Fruit fly (Drosophila melanogaster) whole organism, prepupa: ENCODE measurements around the gene CG6569.
A peak's percentile ranks its signal among the peaks of the same experiment; 100 is the strongest.

Source experiments
- CG10631 ChIP-seq: fragments of 200-800 bp; sonication (Bioruptor generic); optimal IDR thresholded peaks from 2 replicates; lab custom pipeline; 2016; ENCODE audit warnings: missing biosample characterization, missing genetic modification characterization
- CG10669 ChIP-seq: fragments of 200-800 bp; sonication (Bioruptor generic); optimal IDR thresholded peaks from 3 replicates; lab custom pipeline; 2018; ENCODE audit warnings: missing biosample characterization, mild to moderate bottlenecking, missing genetic modification characterization, moderate library complexity
- CG11902 ChIP-seq: fragments of 200-800 bp; sonication (Bioruptor generic); optimal IDR thresholded peaks from 3 replicates; lab custom pipeline; 2016; ENCODE audit warnings: missing biosample characterization, missing genetic modification characterization
- CG15336 ChIP-seq: fragments of 200-800 bp; sonication (Bioruptor generic); IDR thresholded peaks from 2 replicates; pipeline ENCODE4 v1.3.6; 2022; ENCODE audit warnings: missing biosample characterization, missing genetic modification characterization
- CG1621 ChIP-seq: fragments of 200-800 bp; sonication (Bioruptor generic); optimal IDR thresholded peaks from 3 replicates; lab custom pipeline; 2018; ENCODE audit warnings: missing biosample characterization, mild to moderate bottlenecking, missing genetic modification characterization
- CG16779 ChIP-seq: fragments of 200-800 bp; sonication (Bioruptor generic); optimal IDR thresholded peaks from 3 replicates; lab custom pipeline; 2017; ENCODE audit warnings: missing biosample characterization, mild to moderate bottlenecking, missing genetic modification characterization
- CG3032 ChIP-seq: fragments of 200-800 bp; optimal IDR thresholded peaks from 2 replicates; lab custom pipeline; 2019; ENCODE audit warnings: missing biosample characterization, mild to moderate bottlenecking, missing genetic modification characterization, moderate library complexity
- CG31627 ChIP-seq: fragments of 200-800 bp; sonication (Bioruptor generic); optimal IDR thresholded peaks from 3 replicates; lab custom pipeline; 2016; ENCODE audit warnings: missing biosample characterization, missing genetic modification characterization
- CG32006 ChIP-seq: fragments of 200-800 bp; sonication (Bioruptor generic); optimal IDR thresholded peaks from 3 replicates; lab custom pipeline; 2017; ENCODE audit warnings: missing biosample characterization, mild to moderate bottlenecking, missing genetic modification characterization
- CG34406 ChIP-seq: fragments of 200-800 bp; sonication (Bioruptor generic); optimal IDR thresholded peaks from 3 replicates; lab custom pipeline; 2016; ENCODE audit warnings: missing biosample characterization, missing genetic modification characterization
- CG3919 ChIP-seq: fragments of 200-800 bp; sonication (Bioruptor generic); optimal IDR thresholded peaks from 3 replicates; lab custom pipeline; 2016; ENCODE audit warnings: missing biosample characterization, missing genetic modification characterization
- CG4318 ChIP-seq: fragments of 200-800 bp; sonication (Bioruptor generic); optimal IDR thresholded peaks from 3 replicates; lab custom pipeline; 2017; ENCODE audit warnings: missing biosample characterization, mild to moderate bottlenecking, missing genetic modification characterization
- CG6163 ChIP-seq: fragments of 200-800 bp; sonication (Bioruptor generic); IDR thresholded peaks from 3 replicates; pipeline ENCODE4 v1.3.6; 2022; ENCODE audit warnings: missing biosample characterization, missing genetic modification characterization
- CG6792 ChIP-seq: fragments of 200-800 bp; sonication (Bioruptor generic); optimal IDR thresholded peaks from 3 replicates; lab custom pipeline; 2016; ENCODE audit warnings: missing biosample characterization, missing genetic modification characterization
- CG6808 ChIP-seq: fragments of 200-800 bp; sonication (Bioruptor generic); optimal IDR thresholded peaks from 3 replicates; lab custom pipeline; 2017; ENCODE audit warnings: missing biosample characterization, missing genetic modification characterization, mild to moderate bottlenecking, moderate library complexity, missing genetic modification reagents
- CG6854 ChIP-seq: fragments of 200-800 bp; sonication (Bioruptor generic); optimal IDR thresholded peaks from 2 replicates; lab custom pipeline; 2017; ENCODE audit warnings: missing biosample characterization, mild to moderate bottlenecking, missing genetic modification characterization
- CG8119 ChIP-seq: fragments of 200-800 bp; sonication (Bioruptor generic); IDR thresholded peaks from 3 replicates; pipeline ENCODE4 v1.3.6; 2022; ENCODE audit warnings: missing biosample characterization, missing genetic modification characterization
- CG8319 ChIP-seq: fragments of 200-800 bp; sonication (Bioruptor generic); optimal IDR thresholded peaks from 3 replicates; lab custom pipeline; 2016; ENCODE audit warnings: missing biosample characterization, missing genetic modification characterization
- CG8632 ChIP-seq: fragments of 200-800 bp; sonication (Bioruptor generic); optimal IDR thresholded peaks from 3 replicates; lab custom pipeline; 2016; ENCODE audit warnings: missing biosample characterization, missing genetic modification characterization
- Eip75B ChIP-seq: fragments of 200-800 bp; sonication (Bioruptor generic); optimal IDR thresholded peaks from 3 replicates; lab custom pipeline; 2016; ENCODE audit warnings: missing biosample characterization, missing genetic modification characterization
- Eip78C ChIP-seq: fragments of 200-800 bp; sonication (Bioruptor generic); peaks from one replicate; lab custom pipeline; 2016; ENCODE audit warnings: missing biosample characterization, missing genetic modification characterization
- Ets21C ChIP-seq: fragments of 200-800 bp; sonication (Bioruptor generic); optimal IDR thresholded peaks from 3 replicates; lab custom pipeline; 2016; ENCODE audit warnings: missing biosample characterization, missing genetic modification characterization
- Ets96B ChIP-seq: fragments of 200-800 bp; optimal IDR thresholded peaks from 2 replicates; lab custom pipeline; 2019; ENCODE audit warnings: missing biosample characterization, mild to moderate bottlenecking, missing genetic modification characterization, moderate library complexity
- Gug ChIP-seq: fragments of 200-800 bp; sonication (Bioruptor generic); IDR thresholded peaks from 2 replicates; pipeline ENCODE4 v1.3.6; 2022; ENCODE audit warnings: missing biosample characterization, missing genetic modification characterization
- Hr38 ChIP-seq: sonication (Bioruptor generic); optimal IDR thresholded peaks from 2 replicates; lab custom pipeline; 2016; ENCODE audit warnings: missing biosample characterization, missing genetic modification characterization
- Hr39 ChIP-seq: fragments of 200-800 bp; sonication (Bioruptor generic); optimal IDR thresholded peaks from 2 replicates; lab custom pipeline; 2016; ENCODE audit warnings: missing biosample characterization, missing genetic modification characterization
- Hr4 ChIP-seq: fragments of 200-800 bp; sonication (Bioruptor generic); optimal IDR thresholded peaks from 3 replicates; lab custom pipeline; 2016; ENCODE audit warnings: missing biosample characterization, missing genetic modification characterization
- Lpt ChIP-seq: fragments of 200-800 bp; sonication (Bioruptor generic); optimal IDR thresholded peaks from 3 replicates; lab custom pipeline; 2016; ENCODE audit warnings: missing biosample characterization, missing genetic modification characterization
- Met ChIP-seq: fragments of 200-800 bp; sonication (Bioruptor generic); optimal IDR thresholded peaks from 3 replicates; lab custom pipeline; 2016; ENCODE audit warnings: missing biosample characterization, missing genetic modification characterization
- OdsH ChIP-seq: fragments of 200-800 bp; sonication (Bioruptor generic); optimal IDR thresholded peaks from 3 replicates; lab custom pipeline; 2016; ENCODE audit warnings: missing biosample characterization, missing genetic modification characterization
- Smox ChIP-seq: fragments of 200-800 bp; sonication (Bioruptor generic); optimal IDR thresholded peaks from 3 replicates; lab custom pipeline; 2016; ENCODE audit warnings: missing biosample characterization, missing genetic modification characterization
- Sox102F ChIP-seq: fragments of 200-800 bp; sonication (Bioruptor generic); optimal IDR thresholded peaks from 2 replicates; lab custom pipeline; 2016; ENCODE audit warnings: missing biosample characterization, mild to moderate bottlenecking, missing genetic modification characterization
- Sox15 ChIP-seq: fragments of 200-800 bp; sonication (Bioruptor generic); optimal IDR thresholded peaks from 3 replicates; lab custom pipeline; 2016; ENCODE audit warnings: missing biosample characterization, missing genetic modification characterization
- achi ChIP-seq: fragments of 200-800 bp; sonication (Bioruptor generic); optimal IDR thresholded peaks from 3 replicates; lab custom pipeline; 2016; ENCODE audit warnings: missing biosample characterization, missing genetic modification characterization
- acj6 ChIP-seq: fragments of 200-800 bp; sonication (Bioruptor generic); optimal IDR thresholded peaks from 3 replicates; lab custom pipeline; 2016; ENCODE audit warnings: missing biosample characterization, missing genetic modification characterization
- dac ChIP-seq: fragments of 200-800 bp; sonication (Bioruptor generic); optimal IDR thresholded peaks from 2 replicates; lab custom pipeline; 2017; ENCODE audit warnings: missing biosample characterization, mild to moderate bottlenecking, missing genetic modification characterization
- dsx ChIP-seq: fragments of 200-800 bp; optimal IDR thresholded peaks from 3 replicates; lab custom pipeline; 2019; ENCODE audit warnings: missing biosample characterization, mild to moderate bottlenecking, missing genetic modification characterization, moderate library complexity; ENCODE audit not compliant: poor library complexity, severe bottlenecking
- eg ChIP-seq: fragments of 200-800 bp; sonication (Bioruptor generic); IDR thresholded peaks from 3 replicates; pipeline ENCODE4 v1.3.6; 2022; ENCODE audit warnings: missing biosample characterization, missing genetic modification characterization
- esn ChIP-seq: fragments of 200-800 bp; sonication (Bioruptor generic); optimal IDR thresholded peaks from 2 replicates; lab custom pipeline; 2016; ENCODE audit warnings: missing biosample characterization, mild to moderate bottlenecking, missing genetic modification characterization, moderate library complexity
- fd85E ChIP-seq: fragments of 200-800 bp; sonication (Bioruptor generic); optimal IDR thresholded peaks from 3 replicates; lab custom pipeline; 2016; ENCODE audit warnings: missing biosample characterization, missing genetic modification characterization
- fkh ChIP-seq: fragments of 200-800 bp; sonication (Bioruptor generic); optimal IDR thresholded peaks from 3 replicates; lab custom pipeline; 2017; ENCODE audit warnings: missing biosample characterization, mild to moderate bottlenecking, missing genetic modification characterization, moderate library complexity
- lz ChIP-seq: fragments of 200-800 bp; sonication (Bioruptor generic); optimal IDR thresholded peaks from 3 replicates; lab custom pipeline; 2016; ENCODE audit warnings: missing biosample characterization, missing genetic modification characterization
- net ChIP-seq: fragments of 200-800 bp; sonication (Bioruptor generic); optimal IDR thresholded peaks from 3 replicates; lab custom pipeline; 2016; ENCODE audit warnings: missing biosample characterization, missing genetic modification characterization
- pdm3 ChIP-seq: fragments of 200-800 bp; sonication (Bioruptor generic); optimal IDR thresholded peaks from 3 replicates; lab custom pipeline; 2016; ENCODE audit warnings: missing biosample characterization, missing genetic modification characterization
- salr ChIP-seq, 2 experiments: fragments of 200-800 bp; sonication (Bioruptor generic); optimal IDR thresholded peaks; 3 replicates each; lab custom pipeline; 2016 to 2018; ENCODE audit warnings: missing biosample characterization in 2 of 2, missing genetic modification characterization in 2 of 2, mild to moderate bottlenecking in 1 of 2
- spab ChIP-seq: fragments of 200-800 bp; sonication (Bioruptor generic); optimal IDR thresholded peaks from 2 replicates; lab custom pipeline; 2017; ENCODE audit warnings: missing biosample characterization, mild to moderate bottlenecking, missing genetic modification characterization, missing genetic modification reagents
- ss ChIP-seq, 2 experiments: fragments of 200-800 bp; sonication (Bioruptor generic); optimal IDR thresholded peaks; 2 replicates in 1 of 2; 3 replicates in 1 of 2; lab custom pipeline; 2017 to 2018; ENCODE audit warnings: mild to moderate bottlenecking in 2 of 2, missing biosample characterization in 2 of 2, missing genetic modification characterization in 2 of 2, moderate library complexity in 1 of 2
- topi ChIP-seq: fragments of 200-800 bp; sonication (Bioruptor generic); optimal IDR thresholded peaks from 3 replicates; lab custom pipeline; 2016; ENCODE audit warnings: missing biosample characterization, missing genetic modification characterization

The CG6569 gene

DNA sequence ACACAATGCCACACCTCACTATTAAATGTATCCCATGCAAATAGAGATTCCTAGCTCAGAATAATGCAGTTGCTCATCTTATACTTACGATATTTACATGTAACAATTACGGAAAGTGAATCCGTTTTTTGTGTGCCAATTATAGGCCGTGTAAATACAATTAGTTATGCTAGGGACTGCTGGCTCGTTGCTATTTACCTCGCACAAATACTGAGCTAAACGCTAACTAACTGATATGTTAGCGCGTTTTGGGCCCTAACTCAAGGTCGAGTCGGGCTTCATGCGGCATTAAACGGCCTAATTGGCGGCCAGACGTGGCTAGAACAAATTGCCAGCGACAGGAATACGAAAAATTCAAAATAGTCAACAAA lies 10.9 kb downstream of the CG6569 start:
- TF ChIP-seq Lpt (GFP tag; lab: Kevin White, UChicago) (no peak), topi (GFP tag; lab: Kevin White, UChicago) (no peak), pdm3 (GFP tag; lab: Kevin White, UChicago) (no peak), CG10669 (GFP tag; lab: Kevin White, UChicago) (no peak), spab (GFP tag; lab: Kevin White, UChicago) (no peak), acj6 (GFP tag; lab: Kevin White, UChicago) (no peak), fkh (peak; percentile 52)

DNA sequence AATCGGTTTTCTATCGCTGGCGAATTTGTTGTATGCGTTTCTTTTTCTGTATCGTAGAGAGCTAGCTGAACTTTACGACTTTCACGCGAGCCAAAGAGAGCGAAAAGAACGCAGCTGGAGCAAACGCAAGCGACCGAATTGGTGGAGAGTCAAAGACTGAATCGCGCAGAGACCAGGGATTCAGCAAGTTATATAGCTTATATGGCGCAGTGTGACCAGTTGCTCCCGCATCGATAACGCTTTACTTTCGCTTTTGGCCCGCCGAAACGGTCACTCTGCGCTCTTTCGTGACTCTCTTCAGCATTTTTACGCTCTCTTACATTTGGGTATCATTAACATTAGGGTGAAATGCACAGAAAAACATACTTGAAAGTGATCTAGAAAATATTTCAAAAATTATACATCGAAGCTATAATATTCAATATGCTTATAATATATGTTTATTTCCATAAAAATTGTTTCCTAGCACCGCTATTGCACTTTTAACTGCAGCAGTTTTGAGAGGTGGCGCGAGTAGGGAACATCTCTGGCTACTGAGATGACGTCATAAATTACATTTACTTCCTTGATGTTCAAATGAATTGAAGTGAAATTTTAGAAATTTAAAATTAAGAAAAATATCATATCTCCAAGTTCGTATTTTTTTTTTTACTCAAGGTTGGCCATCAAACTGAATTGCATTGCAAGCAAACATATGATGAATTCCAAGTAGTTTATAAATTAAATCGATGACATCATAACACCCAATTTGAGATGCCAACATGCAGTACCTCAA lies 11.4 kb downstream of the CG6569 start, which contains the start of gene glec:
Gene glec (minus strand): TSS at position 169 of the 775 bp plus-strand sequence.
- TF ChIP-seq CG31627 (GFP tag; lab: Kevin White, UChicago) (peak; percentile 26), Eip75B (peak; percentile 43), salr (GFP tag; optimal IDR thresholded peaks at IDR 0.05; lab: Kevin White, UChicago) (peak in 1 of 2 experiments; percentile 58), esn (peak; percentile 65), Met (peak; percentile 72), CG16779 (tag; lab: Kevin White, UChicago) (peak; percentile 27), CG15336 (GFP tag; lab: Robert Waterston, UW) (peak; percentile 44), ss (GFP tag; optimal IDR thresholded peaks at IDR 0.05; lab: Kevin White, UChicago) (peak in 1 of 2 experiments; percentile 25), acj6 (GFP tag; lab: Kevin White, UChicago) (peak; percentile 69), CG6792 (peak; percentile 37), CG34406 (peak; percentile 22), CG8632 (GFP tag; lab: Kevin White, UChicago) (no peak), lz (peak; percentile 3), Sox15 (GFP tag; lab: Kevin White, UChicago) (peak; percentile 11), achi (peak; percentile 72), net (GFP tag; lab: Kevin White, UChicago) (peak; percentile 35), Ets21C (GFP tag; lab: Kevin White, UChicago) (no peak), CG10631 (GFP tag; lab: Kevin White, UChicago) (peak; percentile 42), CG6854 (GFP tag; lab: Kevin White, UChicago) (peak; percentile 77), CG8119 (GFP tag; lab: Robert Waterston, UW) (peak; percentile 64), pdm3 (GFP tag; lab: Kevin White, UChicago) (peak; percentile 69), CG1621 (tag; lab: Kevin White, UChicago) (peak; percentile 31), CG11902 (no peak), CG3919 (GFP tag; lab: Kevin White, UChicago) (peak; percentile 44), CG4318 (peak; percentile 8), dsx (peak; percentile 29), Hr4 (GFP tag; lab: Kevin White, UChicago) (peak; percentile 69), eg (GFP tag; lab: Robert Waterston, UW) (peak; percentile 65), dac (GFP tag; lab: Kevin White, UChicago) (peak; percentile 33), OdsH (GFP tag; lab: Kevin White, UChicago) (peak; percentile 71), Smox (GFP tag; lab: Kevin White, UChicago) (peak; percentile 77), Hr39 (GFP tag; lab: Kevin White, UChicago) (peak; percentile 47), Ets96B (no peak), Eip78C (GFP tag; lab: Kevin White, UChicago) (peak; percentile 92), CG6163 (GFP tag; lab: Robert Waterston, UW) (peak; percentile 41), CG8319 (GFP tag; lab: Kevin White, UChicago) (no peak), CG6808 (GFP tag; lab: Kevin White, UChicago) (no peak), Hr38 (GFP tag; lab: Kevin White, UChicago) (no peak), Sox102F (GFP tag; lab: Kevin White, UChicago) (peak; percentile 82), CG32006 (GFP tag; lab: Kevin White, UChicago) (peak; percentile 60), Gug (GFP tag; lab: Robert Waterston, UW) (no peak), CG10669 (GFP tag; lab: Kevin White, UChicago) (no peak), CG3032 (tag; lab: Kevin White, UChicago) (no peak), fd85E (GFP tag; lab: Kevin White, UChicago) (peak; percentile 1)
